Worm (Caenorhabditis elegans) whole organism, L2 larva: Measurements from ENCODE around the gene pod-2.

Experiments
- blmp-1 ChIP-seq: sonication (generic microtip); optimal IDR thresholded peaks from 2 replicates; lab custom pipeline; 2017; ENCODE audit warnings: missing genetic modification characterization, mild to moderate bottlenecking, missing compliant biosample characterization, antibody characterized with exemption, moderate library complexity; ENCODE audit not compliant: insufficient read depth
- egl-27 ChIP-seq: sonication (generic microtip); optimal IDR thresholded peaks from 3 replicates; lab custom pipeline; 2017; ENCODE audit warnings: missing biosample characterization, missing genetic modification reagents, missing genetic modification characterization
- nhr-10 ChIP-seq: sonication (generic microtip); optimal IDR thresholded peaks from 2 replicates; lab custom pipeline; 2017; ENCODE audit warnings: missing biosample characterization, missing genetic modification characterization

- TF ChIP-seq nhr-10 (no peak), blmp-1 (tag; lab: Kevin White, UChicago) (no peak), egl-27 (tag; lab: Kevin White, UChicago) (no peak)
Measured at ce11 chrII:1149390-1149789, 12.8 kb downstream of the pod-2 start.
